Worm (Caenorhabditis elegans): ENCODE measurements around the gene dnj-14.

DNA sequence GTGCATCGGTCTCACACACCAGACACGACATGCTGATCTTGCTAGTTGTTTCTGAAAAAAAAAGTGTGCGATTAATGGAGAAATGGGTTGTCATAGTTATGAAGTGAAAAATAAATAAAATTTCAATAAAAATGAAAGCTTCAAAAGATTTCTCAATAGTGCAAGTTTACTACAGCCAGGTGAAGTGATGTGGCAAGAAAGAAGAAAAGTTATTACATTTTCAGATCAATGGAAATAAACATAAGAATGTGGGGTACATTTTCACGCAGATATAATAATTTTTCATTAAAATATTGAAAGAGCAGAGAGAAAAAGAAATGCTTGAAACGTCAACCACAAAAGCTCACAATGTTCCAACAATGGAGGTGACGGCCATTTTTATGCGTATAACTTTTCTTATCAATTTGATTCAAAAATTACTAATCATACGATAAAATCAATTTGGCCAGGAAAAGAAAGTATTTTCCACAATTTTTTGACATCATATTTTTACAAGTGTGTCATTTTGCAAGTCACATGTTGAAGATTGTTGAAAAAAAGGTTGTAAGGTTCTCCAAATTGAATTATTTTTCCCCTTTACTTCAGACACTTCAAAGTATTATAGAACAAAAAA is 51.2 kb downstream of the dnj-14 start, which contains the start of gene nhr-45:
- TF ChIP-seq B0310.2 (tag; optimal IDR thresholded peaks at IDR 0.05) (no peak), tbx-37 (GFP tag; conservative IDR thresholded peaks at IDR 0.05) (no peak), ama-1 (optimal IDR thresholded peaks at IDR 0.05) (no peak), tbx-11 (GFP tag; IDR thresholded peaks at IDR 0.05) (no peak), flt-1 (GFP tag; IDR thresholded peaks at IDR 0.05) (no peak), hmbx-1 (tag; optimal IDR thresholded peaks at IDR 0.05) (no peak), scrt-1 (GFP tag; IDR thresholded peaks at IDR 0.05) (no peak), ceh-13 (GFP tag; optimal IDR thresholded peaks at IDR 0.05) (no peak), F13C5.2 (tag; optimal IDR thresholded peaks at IDR 0.05) (no peak)
